In genomic region chr3R:14656760-14657604, dm6 we compare ENCODE assay signal across 5 fruit fly cellular contexts.
TF ChIP-seq lines count a peak whose summit lies in the region.

Gene CG3505, plus strand, starts transcription at chr3R:14657447.

- no peak for TF ChIP-seq CTCF in whole organism, embryonic (GFP tag; optimal IDR thresholded peaks at IDR 0.05; lab: Kevin White, UChicago)

TF ChIP-seq in whole organism, adult, 20 proteins besides CTCF, POLR2A, EP300 and RAD21 (continues in another document):
- TF ChIP-seq CG1620 (GFP tag; optimal IDR thresholded peaks at IDR 0.05; lab: Kevin White, UChicago) (no peak), CG33017 (tag; optimal IDR thresholded peaks at IDR 0.05; lab: Kevin White, UChicago) (peak; percentile 50), CG14711 (tag; optimal IDR thresholded peaks at IDR 0.05; lab: Kevin White, UChicago) (peak; percentile 24), Crg-1 (GFP tag; optimal IDR thresholded peaks at IDR 0.05; lab: Kevin White, UChicago) (no peak), pad (GFP tag; optimal IDR thresholded peaks at IDR 0.05; lab: Kevin White, UChicago) (peak; percentile 4), CG11617 (GFP tag; optimal IDR thresholded peaks at IDR 0.05; lab: Kevin White, UChicago) (no peak), Mnt (GFP tag; optimal IDR thresholded peaks at IDR 0.05; lab: Kevin White, UChicago) (peak; percentile 37), Clk (GFP tag; optimal IDR thresholded peaks at IDR 0.05; lab: Kevin White, UChicago) (no peak), cnc (optimal IDR thresholded peaks at IDR 0.05; lab: Kevin White, UChicago) (no peak), toe (GFP tag; optimal IDR thresholded peaks at IDR 0.05; lab: Kevin White, UChicago) (no peak), Hr96 (GFP tag; optimal IDR thresholded peaks at IDR 0.05; lab: Kevin White, UChicago) (no peak), CG12768 (GFP tag; optimal IDR thresholded peaks at IDR 0.05; lab: Kevin White, UChicago) (peak; percentile 17), ovo (GFP tag; optimal IDR thresholded peaks at IDR 0.05; lab: Kevin White, UChicago) (no peak), tj (GFP tag; optimal IDR thresholded peaks at IDR 0.05; lab: Kevin White, UChicago) (no peak), CG5204 (GFP tag; optimal IDR thresholded peaks at IDR 0.05; lab: Kevin White, UChicago) (no peak), kay (GFP tag; lab: Kevin White, UChicago; ENCODE audit: borderline replicate concordance) (no peak), CG7045 (GFP tag; optimal IDR thresholded peaks at IDR 0.05; lab: Kevin White, UChicago) (peak; percentile 66), CG7101 (tag; optimal IDR thresholded peaks at IDR 0.05; lab: Kevin White, UChicago) (peak; percentile 47), cic (GFP tag; optimal IDR thresholded peaks at IDR 0.05; lab: Kevin White, UChicago) (peak; percentile 68)

TF ChIP-seq in whole organism, embryonic, 481 proteins besides CTCF, POLR2A, EP300 and RAD21 (continues in another document):
- TF ChIP-seq CG11504 (tag; optimal IDR thresholded peaks at IDR 0.05; lab: Kevin White, UChicago), result no peak
- no peak for TF ChIP-seq Nf-YA (GFP tag; IDR thresholded peaks at IDR 0.05; lab: Robert Waterston, UW)
- peak; percentile 68 for TF ChIP-seq row (GFP tag; IDR thresholded peaks at IDR 0.05; lab: Robert Waterston, UW)
- TF ChIP-seq CG7928 (GFP tag; optimal IDR thresholded peaks at IDR 0.05; lab: Kevin White, UChicago), result peak; percentile 27
- no peak for TF ChIP-seq Neu2 (GFP tag; optimal IDR thresholded peaks at IDR 0.05; lab: Kevin White, UChicago; ENCODE audit: borderline replicate concordance)
- peak; percentile 40; the same call in 1 of the 3 replicates for TF ChIP-seq ken (GFP tag; IDR thresholded peaks at IDR 0.05; lab: Robert Waterston, UW)
- peak; percentile 33; the same call in 1 of the 2 replicates for TF ChIP-seq chm (GFP tag; IDR thresholded peaks at IDR 0.05; lab: Robert Waterston, UW)
- TF ChIP-seq croc (GFP tag; conservative IDR thresholded peaks at IDR 0.05; lab: Robert Waterston, UW), result no peak
- no peak for TF ChIP-seq NK7.1 (GFP tag; optimal IDR thresholded peaks at IDR 0.05; lab: Kevin White, UChicago)
- TF ChIP-seq pzg (GFP tag; optimal IDR thresholded peaks at IDR 0.05; lab: Kevin White, UChicago), result peak; percentile 96
- TF ChIP-seq MBD-R2 (GFP tag; IDR thresholded peaks at IDR 0.05; lab: Robert Waterston, UW), result 0 out of 2 replicates have a peak, but pooled peaks have one; percentile 19
- TF ChIP-seq CG4707 (GFP tag; optimal IDR thresholded peaks at IDR 0.05; lab: Kevin White, UChicago), result no peak
- peak; percentile 27 for TF ChIP-seq CG12104 (GFP tag; optimal IDR thresholded peaks at IDR 0.05; lab: Kevin White, UChicago)
- peak; percentile 33 for TF ChIP-seq CG30403 (GFP tag; optimal IDR thresholded peaks at IDR 0.05; lab: Kevin White, UChicago)
- TF ChIP-seq Bteb2 (GFP tag; optimal IDR thresholded peaks at IDR 0.05; lab: Kevin White, UChicago), result no peak
- no peak for TF ChIP-seq Oli (tag; optimal IDR thresholded peaks at IDR 0.05; lab: Kevin White, UChicago)
- TF ChIP-seq CG12236 (GFP tag; optimal IDR thresholded peaks at IDR 0.05; lab: Kevin White, UChicago), result no peak
- no peak for TF ChIP-seq trh (GFP tag; optimal IDR thresholded peaks at IDR 0.05; lab: Kevin White, UChicago)

TF ChIP-seq in whole organism, prepupa, 60 proteins besides CTCF, POLR2A, EP300 and RAD21 (continues in another document):
- no peak for TF ChIP-seq CG31627 (GFP tag; optimal IDR thresholded peaks at IDR 0.05; lab: Kevin White, UChicago)
- 0 out of 2 replicates have a peak, but pooled peaks have one; percentile 19 for TF ChIP-seq Gug (GFP tag; IDR thresholded peaks at IDR 0.05; lab: Robert Waterston, UW)
- peak; percentile 27 for TF ChIP-seq dsx (GFP tag; optimal IDR thresholded peaks at IDR 0.05; lab: Kevin White, UChicago; ENCODE audit: poor library complexity, severe bottlenecking)
- TF ChIP-seq fkh (GFP tag; optimal IDR thresholded peaks at IDR 0.05; lab: Kevin White, UChicago), result no peak
- peak; percentile 53 for TF ChIP-seq CG1621 (tag; optimal IDR thresholded peaks at IDR 0.05; lab: Kevin White, UChicago)
- peak; percentile 41; the same call in 1 of the 2 replicates for TF ChIP-seq CG11294 (GFP tag; IDR thresholded peaks at IDR 0.05; lab: Robert Waterston, UW)
- peak in 1 of 2 experiments; percentile 61 for TF ChIP-seq ss (GFP tag; optimal IDR thresholded peaks at IDR 0.05; lab: Kevin White, UChicago)
- peak; percentile 21 for TF ChIP-seq CG16779 (tag; optimal IDR thresholded peaks at IDR 0.05; lab: Kevin White, UChicago)
- no peak for TF ChIP-seq Smox (GFP tag; optimal IDR thresholded peaks at IDR 0.05; lab: Kevin White, UChicago)
- peak; percentile 24 for TF ChIP-seq CG6808 (GFP tag; optimal IDR thresholded peaks at IDR 0.05; lab: Kevin White, UChicago)
- peak; percentile 79 for TF ChIP-seq CG15336 (GFP tag; IDR thresholded peaks at IDR 0.05; lab: Robert Waterston, UW)
- TF ChIP-seq CG6163 (GFP tag; IDR thresholded peaks at IDR 0.05; lab: Robert Waterston, UW), result peak; percentile 63
- TF ChIP-seq Met (GFP tag; optimal IDR thresholded peaks at IDR 0.05; lab: Kevin White, UChicago), result no peak
- peak; percentile 21 for TF ChIP-seq Sox14 (GFP tag; optimal IDR thresholded peaks at IDR 0.05; lab: Kevin White, UChicago)
- TF ChIP-seq CG8119 (GFP tag; IDR thresholded peaks at IDR 0.05; lab: Robert Waterston, UW), result peak; percentile 67
- TF ChIP-seq fd59A (GFP tag; optimal IDR thresholded peaks at IDR 0.05; lab: Kevin White, UChicago), result peak; percentile 6
- peak; percentile 20 for TF ChIP-seq topi (GFP tag; optimal IDR thresholded peaks at IDR 0.05; lab: Kevin White, UChicago)
- peak; percentile 16 for TF ChIP-seq Sox15 (GFP tag; optimal IDR thresholded peaks at IDR 0.05; lab: Kevin White, UChicago)
- no peak for TF ChIP-seq OdsH (GFP tag; optimal IDR thresholded peaks at IDR 0.05; lab: Kevin White, UChicago)

TF ChIP-seq in whole organism, pupa, 21 proteins besides CTCF, POLR2A, EP300 and RAD21 (continues in another document):
- TF ChIP-seq CG12605 (GFP tag; IDR thresholded peaks at IDR 0.05; lab: Robert Waterston, UW) (peak; percentile 65; the same call in 1 of the 2 replicates), CG8301 (tag; optimal IDR thresholded peaks at IDR 0.05; lab: Kevin White, UChicago) (peak; percentile 20), gl (tag; optimal IDR thresholded peaks at IDR 0.05; lab: Kevin White, UChicago) (no peak), CG10348 (GFP tag; IDR thresholded peaks at IDR 0.05; lab: Robert Waterston, UW) (no peak), Snoo (tag; optimal IDR thresholded peaks at IDR 0.05; lab: Kevin White, UChicago) (peak; percentile 27), rn (GFP tag; IDR thresholded peaks at IDR 0.05; lab: Robert Waterston, UW) (no peak), Ets98B (GFP tag; IDR thresholded peaks at IDR 0.05; lab: Robert Waterston, UW) (peak; percentile 73), D1 (tag; optimal IDR thresholded peaks at IDR 0.05; lab: Kevin White, UChicago) (no peak), CG32121 (GFP tag; IDR thresholded peaks at IDR 0.05; lab: Robert Waterston, UW) (peak; percentile 54; the same call in 1 of the 2 replicates), Pif1B (GFP tag; optimal IDR thresholded peaks at IDR 0.05; lab: Kevin White, UChicago) (peak; percentile 4), CG13204 (GFP tag; optimal IDR thresholded peaks at IDR 0.05; lab: Kevin White, UChicago) (no peak), Pif1A (GFP tag; optimal IDR thresholded peaks at IDR 0.05; lab: Kevin White, UChicago) (no peak), CG8159 (tag; optimal IDR thresholded peaks at IDR 0.05; lab: Kevin White, UChicago) (peak; percentile 40), CG34367 (tag; optimal IDR thresholded peaks at IDR 0.05; lab: Kevin White, UChicago) (peak; percentile 25), CG4496 (GFP tag; IDR thresholded peaks at IDR 0.05; lab: Robert Waterston, UW) (peak; percentile 56; the same call in 1 of the 3 replicates), CG17806 (tag; optimal IDR thresholded peaks at IDR 0.05; lab: Kevin White, UChicago) (peak; percentile 24), EcR (GFP tag; optimal IDR thresholded peaks at IDR 0.05; lab: Kevin White, UChicago) (no peak), CG15710 (tag; optimal IDR thresholded peaks at IDR 0.05; lab: Kevin White, UChicago) (peak; percentile 48), CG14655 (GFP tag; optimal IDR thresholded peaks at IDR 0.05; lab: Kevin White, UChicago) (no peak), CG9948 (tag; optimal IDR thresholded peaks at IDR 0.05; lab: Kevin White, UChicago) (no peak)

TF ChIP-seq in whole organism, wandering third instar larva, 38 proteins besides CTCF, POLR2A, EP300 and RAD21:
- TF ChIP-seq fru (GFP tag; optimal IDR thresholded peaks at IDR 0.05; lab: Kevin White, UChicago) (peak; percentile 47), ey (GFP tag; optimal IDR thresholded peaks at IDR 0.05; lab: Kevin White, UChicago) (no peak), h (GFP tag; optimal IDR thresholded peaks at IDR 0.05; lab: Kevin White, UChicago) (peak; percentile 3), Rel (GFP tag; optimal IDR thresholded peaks at IDR 0.05; lab: Kevin White, UChicago) (no peak), Rel (tag; optimal IDR thresholded peaks at IDR 0.05; lab: Kevin White, UChicago) (peak; percentile 83), Dif (GFP tag; optimal IDR thresholded peaks at IDR 0.05; lab: Kevin White, UChicago; ENCODE audit: partially characterized antibody) (peak; percentile 46), Hr83 (GFP tag; optimal IDR thresholded peaks at IDR 0.05; lab: Kevin White, UChicago; ENCODE audit: poor library complexity, severe bottlenecking) (peak; percentile 1), dl (GFP tag; optimal IDR thresholded peaks at IDR 0.05; lab: Kevin White, UChicago; ENCODE audit: insufficient read depth in 1 of 2, partially characterized antibody in 2 of 2) (peak in 1 of 2 experiments; percentile 5), sv (GFP tag; optimal IDR thresholded peaks at IDR 0.05; lab: Kevin White, UChicago) (peak; percentile 10), rgr (GFP tag; optimal IDR thresholded peaks at IDR 0.05; lab: Kevin White, UChicago) (no peak), brk (GFP tag; optimal IDR thresholded peaks at IDR 0.05; lab: Kevin White, UChicago) (no peak)
